Worm (Caenorhabditis elegans) whole organism, L2 larva: ENCODE data around the gene lido-18.

Experiments used
- F13H6.1 ChIP-seq: sonication (generic microtip); optimal IDR thresholded peaks from 2 replicates; lab custom pipeline; 2016; ENCODE audit warnings: missing genetic modification characterization, missing compliant biosample characterization
- R02D3.7 ChIP-seq: fragments of 150-350 bp; optimal IDR thresholded peaks from 2 replicates; lab custom pipeline; 2014; ENCODE audit warnings: missing biosample characterization, missing genetic modification characterization
- Y55F3AM.14 ChIP-seq: fragments of 200-800 bp; sonication (Bioruptor generic); optimal IDR thresholded peaks from 2 replicates; lab custom pipeline; 2018; ENCODE audit warnings: mild to moderate bottlenecking, missing genetic modification characterization, missing compliant biosample characterization
- aly-2 ChIP-seq: fragments of 150-350 bp; optimal IDR thresholded peaks from 2 replicates; lab custom pipeline; 2014; ENCODE audit warnings: missing biosample characterization, missing genetic modification characterization
- ama-1 ChIP-seq: fragments of 150-350 bp; optimal IDR thresholded peaks from 2 replicates; lab custom pipeline; 2018; ENCODE audit warnings: inconsistent platforms
- ceh-16 ChIP-seq: fragments of 150-350 bp; optimal IDR thresholded peaks from 2 replicates; lab custom pipeline; 2014; ENCODE audit warnings: missing biosample characterization, missing genetic modification characterization
- ceh-82 ChIP-seq: fragments of 150-350 bp; optimal IDR thresholded peaks from 2 replicates; lab custom pipeline; 2014; ENCODE audit warnings: missing biosample characterization, missing genetic modification characterization
- crh-2 ChIP-seq: sonication (generic microtip); optimal IDR thresholded peaks from 2 replicates; lab custom pipeline; 2017; ENCODE audit warnings: missing biosample characterization, missing genetic modification characterization
- egl-27 ChIP-seq: sonication (generic microtip); optimal IDR thresholded peaks from 3 replicates; lab custom pipeline; 2017; ENCODE audit warnings: missing biosample characterization, missing genetic modification reagents, missing genetic modification characterization
- elt-1 ChIP-seq: fragments of 150-350 bp; optimal IDR thresholded peaks from 2 replicates; lab custom pipeline; 2014; ENCODE audit warnings: missing biosample characterization, missing genetic modification characterization
- elt-3 ChIP-seq: sonication (generic microtip); optimal IDR thresholded peaks from 2 replicates; lab custom pipeline; 2017; ENCODE audit warnings: missing biosample characterization, missing genetic modification characterization
- lin-11 ChIP-seq: fragments of 150-350 bp; sonication (generic microtip); optimal IDR thresholded peaks from 2 replicates; lab custom pipeline; 2014; ENCODE audit warnings: missing biosample characterization, missing genetic modification characterization, inconsistent platforms, mixed read lengths
- lin-13 ChIP-seq: fragments of 150-350 bp; optimal IDR thresholded peaks from 2 replicates; lab custom pipeline; 2014; ENCODE audit warnings: missing biosample characterization, missing genetic modification reagents, missing genetic modification characterization
- lin-39 ChIP-seq: fragments of 150-350 bp; optimal IDR thresholded peaks from 2 replicates; lab custom pipeline; 2014; ENCODE audit warnings: missing biosample characterization, missing genetic modification reagents, missing genetic modification characterization
- lsy-2 ChIP-seq, 2 experiments: fragments of 150-350 bp in 1 of 2; sonication (generic microtip) in 1 of 2; optimal IDR thresholded peaks; 2 replicates each; lab custom pipeline; 2014 to 2017; ENCODE audit warnings: missing biosample characterization in 2 of 2, missing genetic modification characterization in 2 of 2
- mab-5 ChIP-seq: fragments of 150-350 bp; optimal IDR thresholded peaks from 2 replicates; lab custom pipeline; 2014; ENCODE audit warnings: missing biosample characterization, missing genetic modification characterization
- mbf-1 ChIP-seq: sonication (generic microtip); optimal IDR thresholded peaks from 2 replicates; lab custom pipeline; 2017; ENCODE audit warnings: missing biosample characterization, missing genetic modification characterization
- mdl-1 ChIP-seq, 2 experiments: fragments of 150-350 bp in 1 of 2; sonication (generic microtip) in 1 of 2; optimal IDR thresholded peaks; 2 replicates each; lab custom pipeline; 2017; ENCODE audit warnings: missing biosample characterization in 2 of 2, missing genetic modification characterization in 2 of 2
- nhr-10 ChIP-seq: sonication (generic microtip); optimal IDR thresholded peaks from 2 replicates; lab custom pipeline; 2017; ENCODE audit warnings: missing biosample characterization, missing genetic modification characterization
- nhr-12 ChIP-seq: fragments of 150-350 bp; optimal IDR thresholded peaks from 2 replicates; lab custom pipeline; 2014; ENCODE audit warnings: missing biosample characterization, missing genetic modification characterization
- nhr-21 ChIP-seq: fragments of 150-350 bp; optimal IDR thresholded peaks from 2 replicates; lab custom pipeline; 2014; ENCODE audit warnings: missing biosample characterization, missing genetic modification characterization
- nhr-23 ChIP-seq: fragments of 150-350 bp; optimal IDR thresholded peaks from 2 replicates; lab custom pipeline; 2014; ENCODE audit warnings: missing biosample characterization, missing genetic modification reagents, missing genetic modification characterization
- nhr-237 ChIP-seq: fragments of 150-350 bp; optimal IDR thresholded peaks from 2 replicates; lab custom pipeline; 2014; ENCODE audit warnings: missing biosample characterization, missing genetic modification characterization
- nhr-77 ChIP-seq: fragments of 150-350 bp; optimal IDR thresholded peaks from 2 replicates; lab custom pipeline; 2014; ENCODE audit warnings: missing biosample characterization, missing genetic modification characterization
- peb-1 ChIP-seq: fragments of 150-350 bp; optimal IDR thresholded peaks from 2 replicates; lab custom pipeline; 2014; ENCODE audit warnings: missing biosample characterization, missing genetic modification characterization
- sem-4 ChIP-seq: fragments of 150-350 bp; optimal IDR thresholded peaks from 2 replicates; lab custom pipeline; 2014; ENCODE audit warnings: missing biosample characterization, missing genetic modification reagents, missing genetic modification characterization
- skn-1 ChIP-seq: sonication (generic microtip); optimal IDR thresholded peaks from 2 replicates; lab custom pipeline; 2017; ENCODE audit warnings: missing biosample characterization, missing genetic modification characterization
- sma-3 ChIP-seq: sonication (generic microtip); optimal IDR thresholded peaks from 2 replicates; lab custom pipeline; 2016; ENCODE audit warnings: missing genetic modification reagents, missing genetic modification characterization, missing compliant biosample characterization
- sma-9 ChIP-seq, 2 experiments: fragments of 150-350 bp in 1 of 2; sonication (generic microtip) in 1 of 2; optimal IDR thresholded peaks; 2 replicates each; lab custom pipeline; 2014 to 2016; ENCODE audit warnings: missing genetic modification characterization in 2 of 2, mild to moderate bottlenecking in 1 of 2, missing biosample characterization in 1 of 2, missing compliant biosample characterization in 1 of 2, missing genetic modification reagents in 1 of 2, moderate library complexity in 1 of 2
- snpc-4 ChIP-seq: fragments of 150-350 bp; optimal IDR thresholded peaks from 2 replicates; lab custom pipeline; 2014; ENCODE audit warnings: missing biosample characterization, missing genetic modification characterization
- unc-55 ChIP-seq: fragments of 150-350 bp; sonication (generic microtip); optimal IDR thresholded peaks from 3 replicates; lab custom pipeline; 2014; ENCODE audit warnings: missing biosample characterization, missing genetic modification reagents, missing genetic modification characterization
- unc-62 ChIP-seq: fragments of 150-350 bp; optimal IDR thresholded peaks from 2 replicates; lab custom pipeline; 2014; ENCODE audit warnings: missing biosample characterization, missing genetic modification reagents, missing genetic modification characterization
- ztf-1 ChIP-seq: fragments of 200-800 bp; sonication (Bioruptor generic); conservative IDR thresholded peaks from 2 replicates; pipeline ENCODE4 v1.3.6; 2022; ENCODE audit warnings: missing genetic modification characterization, missing compliant biosample characterization
- ztf-11 ChIP-seq: sonication (generic microtip); optimal IDR thresholded peaks from 2 replicates; lab custom pipeline; 2017; ENCODE audit warnings: missing biosample characterization, missing genetic modification characterization
- ztf-4 ChIP-seq: fragments of 150-350 bp; optimal IDR thresholded peaks from 2 replicates; lab custom pipeline; 2014; ENCODE audit warnings: missing biosample characterization, missing genetic modification characterization

Gene lido-18

ce11 chrIII:7643902-7644641, 18.0 kb upstream of the lido-18 start (continued):
- TF ChIP-seq egl-27 (tag; lab: Kevin White, UChicago): peak; percentile 59

ce11 chrIII:7645075-7645474, 17.0 kb upstream of the lido-18 start:
- TF ChIP-seq Y55F3AM.14 (no peak), nhr-23 (tag; lab: Kevin White, UChicago) (no peak), ceh-16 (tag; lab: Kevin White, UChicago) (peak; percentile 95), sma-3 (no peak), crh-2 (tag; lab: Kevin White, UChicago) (peak; percentile 34), sma-9 (GFP tag; optimal IDR thresholded peaks at IDR 0.05; lab: Kevin White, UChicago) (peak; percentile 65), sma-9 (tag; optimal IDR thresholded peaks at IDR 0.05; lab: Kevin White, UChicago) (no peak), ama-1 (lab: Kevin White, UChicago) (no peak), nhr-10 (tag; lab: Kevin White, UChicago) (no peak), unc-62 (no peak), ceh-82 (tag; lab: Kevin White, UChicago) (no peak)

- no peak for TF ChIP-seq unc-62
- no peak for TF ChIP-seq sem-4
- TF ChIP-seq nhr-21 (tag; lab: Kevin White, UChicago): no peak
- no peak for TF ChIP-seq lin-11 (tag; lab: Kevin White, UChicago)
- no peak for TF ChIP-seq elt-3 (tag; lab: Kevin White, UChicago)
- TF ChIP-seq mab-5 (tag; lab: Kevin White, UChicago): no peak
- TF ChIP-seq ztf-1 (GFP tag; lab: Robert Waterston, UW): no peak
- TF ChIP-seq mdl-1 (tag; optimal IDR thresholded peaks at IDR 0.05; lab: Kevin White, UChicago): no peak
- TF ChIP-seq F13H6.1 (tag; lab: Kevin White, UChicago): no peak
- no peak for TF ChIP-seq ztf-4
- no peak for TF ChIP-seq lin-13 (GFP tag; lab: Kevin White, UChicago)
- TF ChIP-seq lsy-2 (tag; optimal IDR thresholded peaks at IDR 0.05; lab: Kevin White, UChicago): no peak
- TF ChIP-seq lin-39: no peak
- no peak for TF ChIP-seq unc-55 (GFP tag; lab: Kevin White, UChicago)
- no peak for TF ChIP-seq peb-1
- no peak for TF ChIP-seq nhr-237 (tag; lab: Kevin White, UChicago)
- TF ChIP-seq egl-27 (tag; lab: Kevin White, UChicago): no peak
- TF ChIP-seq skn-1 (tag; lab: Kevin White, UChicago): no peak
- TF ChIP-seq mbf-1 (tag; lab: Kevin White, UChicago): no peak
- TF ChIP-seq elt-1 (tag; lab: Kevin White, UChicago): no peak
Observed at ce11 chrIII:7648841-7649240, 13.2 kb upstream of the lido-18 start.

ce11 chrIII:7655498-7655897, 6.6 kb upstream of the lido-18 start:
- TF ChIP-seq aly-2 (tag; lab: Kevin White, UChicago) (no peak), nhr-77 (tag; lab: Kevin White, UChicago) (no peak), ceh-82 (tag; lab: Kevin White, UChicago) (no peak), nhr-21 (tag; lab: Kevin White, UChicago) (no peak), Y55F3AM.14 (no peak), nhr-12 (tag; lab: Kevin White, UChicago) (no peak), skn-1 (tag; lab: Kevin White, UChicago) (no peak), lsy-2 (tag; optimal IDR thresholded peaks at IDR 0.05; lab: Kevin White, UChicago) (no peak), mab-5 (tag; lab: Kevin White, UChicago) (no peak), sma-3 (no peak), ztf-11 (tag; lab: Kevin White, UChicago) (no peak), lin-11 (tag; lab: Kevin White, UChicago) (no peak), sma-9 (GFP tag; optimal IDR thresholded peaks at IDR 0.05; lab: Kevin White, UChicago) (no peak), sma-9 (tag; optimal IDR thresholded peaks at IDR 0.05; lab: Kevin White, UChicago) (no peak), snpc-4 (tag; lab: Kevin White, UChicago) (no peak), ztf-1 (GFP tag; lab: Robert Waterston, UW) (no peak), R02D3.7 (tag; lab: Kevin White, UChicago) (no peak), mdl-1 (tag; optimal IDR thresholded peaks at IDR 0.05; lab: Kevin White, UChicago) (no peak)
